Worm (Caenorhabditis elegans): ENCODE results near the gene oma-1.
A peak's percentile ranks its signal among the peaks of the same experiment; 100 is the strongest.

The oma-1 gene

DNA sequence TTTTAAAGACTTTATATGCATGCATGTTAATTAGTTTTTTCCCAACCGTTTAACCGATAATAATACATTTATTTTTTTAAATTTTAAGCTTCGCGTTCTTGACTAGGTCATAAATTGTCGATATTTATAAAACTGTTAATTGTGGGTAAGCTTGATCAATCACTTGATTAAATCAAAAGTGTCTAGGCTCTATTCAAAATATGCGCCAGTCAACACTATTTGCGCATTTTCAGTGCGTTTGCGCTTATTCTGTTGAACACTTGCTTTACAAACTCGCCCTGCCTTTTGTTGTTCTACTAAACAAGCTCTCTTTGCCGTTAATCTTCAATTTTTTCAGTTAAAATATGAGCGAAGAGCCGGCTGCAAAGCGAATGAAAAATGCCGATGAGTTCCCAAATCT lies 2.4 kb downstream of the oma-1 start, which contains the start of gene spr-2 (continued):
- TF ChIP-seq nhr-6 (tag; optimal IDR thresholded peaks at IDR 0.05) (peak; percentile 60), gei-8 (GFP tag; optimal IDR thresholded peaks at IDR 0.05) (no peak), spr-3 (GFP tag; optimal IDR thresholded peaks at IDR 0.05) (peak; percentile 32), T20F7.1 (GFP tag; optimal IDR thresholded peaks at IDR 0.05) (peak; percentile 79), pqm-1 (tag; optimal IDR thresholded peaks at IDR 0.05) (peak; percentile 1), nhr-102 (tag; optimal IDR thresholded peaks at IDR 0.05) (peak; percentile 68), dmd-6 (GFP tag; IDR thresholded peaks at IDR 0.05) (0 out of 2 replicates have a peak, but pooled peaks have one; percentile 27), spr-1 (tag; optimal IDR thresholded peaks at IDR 0.05) (peak; percentile 33), pha-4 (GFP tag; IDR thresholded peaks at IDR 0.05) (0 out of 2 replicates have a peak, but pooled peaks have one; percentile 35), pha-4 (tag; optimal IDR thresholded peaks at IDR 0.05) (peak; percentile 61), zfp-3 (GFP tag; conservative IDR thresholded peaks at IDR 0.05) (no peak), lsy-2 (tag; optimal IDR thresholded peaks at IDR 0.05) (peak in 1 of 2 experiments; percentile 88), nhr-28 (tag; optimal IDR thresholded peaks at IDR 0.05) (peak; percentile 38), attf-4 (tag; optimal IDR thresholded peaks at IDR 0.05) (no peak), vab-7 (GFP tag; IDR thresholded peaks at IDR 0.05) (peak; percentile 60), dpl-1 (GFP tag; optimal IDR thresholded peaks at IDR 0.05) (peak; percentile 86), rbr-2 (tag; optimal IDR thresholded peaks at IDR 0.05) (peak; percentile 73)

DNA sequence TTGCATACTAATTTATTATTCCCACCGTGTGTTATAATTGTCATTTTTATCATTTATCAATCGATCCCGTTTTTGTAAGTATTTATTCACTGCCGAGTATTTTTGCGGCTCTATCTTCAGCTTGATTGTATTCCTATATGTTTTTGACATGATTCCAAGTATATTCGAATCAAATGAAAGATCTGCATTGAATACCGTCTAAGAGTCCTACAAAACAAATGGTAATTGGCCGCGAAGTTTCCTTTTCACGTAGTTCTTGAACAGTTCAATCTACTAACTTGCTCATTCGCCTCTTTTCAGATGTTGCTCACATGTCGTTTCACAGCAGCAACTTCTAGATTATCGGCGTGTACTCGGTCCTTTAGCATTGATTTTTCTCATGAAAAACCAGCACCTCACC lies 3.8 kb downstream of the oma-1 start, which contains the start of gene C27B7.2:
C27B7.2 (plus strand) TSS at position 301 of the 400 bp plus-strand sequence.
- TF ChIP-seq aha-1 (tag) (peak; percentile 43), ztf-7 (tag; optimal IDR thresholded peaks at IDR 0.05) (no peak), zip-11 (GFP tag; IDR thresholded peaks at IDR 0.05) (no peak), nhr-42 (GFP tag; IDR thresholded peaks at IDR 0.05) (no peak), saeg-2 (GFP tag; IDR thresholded peaks at IDR 0.05) (no peak), ama-1 (optimal IDR thresholded peaks at IDR 0.05) (no peak), lin-13 (GFP tag; optimal IDR thresholded peaks at IDR 0.05) (no peak), dmd-8 (GFP tag; IDR thresholded peaks at IDR 0.05) (0 out of 2 replicates have a peak, but pooled peaks have one; percentile 30), Y48G9A.11 (GFP tag; IDR thresholded peaks at IDR 0.05) (peak; percentile 46; the same call in 1 of the 2 replicates), unc-130 (GFP tag; optimal IDR thresholded peaks at IDR 0.05) (no peak), T26A8.4 (GFP tag; IDR thresholded peaks at IDR 0.05) (0 out of 2 replicates have a peak, but pooled peaks have one; percentile 25)

DNA sequence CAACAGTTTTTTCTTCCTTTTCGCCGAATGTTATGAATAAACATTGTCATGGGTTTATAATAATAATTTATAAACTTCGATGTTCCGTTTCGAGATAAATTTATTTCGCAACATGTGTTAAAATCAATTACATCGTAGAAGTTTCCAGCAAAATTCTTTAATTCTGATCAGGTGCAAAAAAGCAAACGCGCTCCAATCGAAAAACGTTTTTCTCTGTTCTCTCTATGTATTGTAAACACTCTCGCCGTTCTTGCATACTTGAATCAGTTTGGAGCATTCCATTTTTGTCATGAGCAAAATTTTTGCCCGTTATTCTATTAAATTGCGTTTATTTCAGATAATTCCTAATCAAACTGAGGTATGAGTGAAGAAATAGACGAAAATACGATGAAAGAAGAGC lies 5.0 kb downstream of the oma-1 start, which contains the start of gene rad-54.L2:
rad-54.L2 (plus strand) TSS at position 332 of the 400 bp plus-strand sequence.
- TF ChIP-seq nhr-42 (GFP tag; IDR thresholded peaks at IDR 0.05) (no peak), F10B5.3 (tag; optimal IDR thresholded peaks at IDR 0.05) (no peak), nhr-28 (tag; optimal IDR thresholded peaks at IDR 0.05) (peak; percentile 59), rbr-2 (tag; optimal IDR thresholded peaks at IDR 0.05) (peak; percentile 60), zip-2 (tag; optimal IDR thresholded peaks at IDR 0.05) (no peak), nhr-102 (tag; optimal IDR thresholded peaks at IDR 0.05) (peak; percentile 32), fkh-10 (GFP tag; optimal IDR thresholded peaks at IDR 0.05) (peak; percentile 1), hif-1 (tag; optimal IDR thresholded peaks at IDR 0.05) (peak in 1 of 2 experiments; percentile 26), ceh-82 (tag; optimal IDR thresholded peaks at IDR 0.05) (no peak), pha-4 (GFP tag; IDR thresholded peaks at IDR 0.05) (peak; percentile 50; the same call in 1 of the 2 replicates), pha-4 (tag; optimal IDR thresholded peaks at IDR 0.05) (peak; percentile 97), pqm-1 (tag; optimal IDR thresholded peaks at IDR 0.05) (peak; percentile 12), mes-2 (tag; optimal IDR thresholded peaks at IDR 0.05; ENCODE audit: poor library complexity, severe bottlenecking) (peak; percentile 79), madf-9 (GFP tag; conservative IDR thresholded peaks at IDR 0.05) (no peak), nhr-48 (tag; optimal IDR thresholded peaks at IDR 0.05) (peak; percentile 35), lin-15B (tag; optimal IDR thresholded peaks at IDR 0.05) (peak; percentile 15), aha-1 (tag) (no peak), hlh-30 (tag; optimal IDR thresholded peaks at IDR 0.05; ENCODE audit: insufficient read depth) (peak; percentile 95), madf-5 (GFP tag; IDR thresholded peaks at IDR 0.05) (no peak), daf-8 (GFP tag; IDR thresholded peaks at IDR 0.05) (no peak), lin-39 (tag; optimal IDR thresholded peaks at IDR 0.05) (no peak), T20F7.1 (GFP tag; optimal IDR thresholded peaks at IDR 0.05) (peak; percentile 77), duxl-1 (tag; optimal IDR thresholded peaks at IDR 0.05; ENCODE audit: poor library complexity) (no peak), zip-11 (GFP tag; IDR thresholded peaks at IDR 0.05) (no peak), ces-1 (GFP tag; optimal IDR thresholded peaks at IDR 0.05) (no peak), ama-1 (optimal IDR thresholded peaks at IDR 0.05) (peak; percentile 72), lin-13 (GFP tag; optimal IDR thresholded peaks at IDR 0.05) (peak; percentile 4), spr-1 (tag; optimal IDR thresholded peaks at IDR 0.05) (no peak), mep-1 (tag; optimal IDR thresholded peaks at IDR 0.05) (peak; percentile 76), ceh-62 (tag; optimal IDR thresholded peaks at IDR 0.05) (no peak), daf-16 (GFP tag; optimal IDR thresholded peaks at IDR 0.05) (peak in 1 of 2 experiments; percentile 24), daf-16 (tag; optimal IDR thresholded peaks at IDR 0.05) (peak; percentile 88)
